Worm (Caenorhabditis elegans) whole organism, young adult: ENCODE measurements around the gene srh-127.

ENCODE experiments used
- F55B11.4 ChIP-seq: sonication (generic microtip); optimal IDR thresholded peaks from 2 replicates; lab custom pipeline; 2016; ENCODE audit warnings: missing compliant biosample characterization, missing genetic modification characterization, borderline replicate concordance; ENCODE audit not compliant: insufficient read depth
- bed-2 ChIP-seq: fragments of 200-800 bp; sonication (Bioruptor generic); IDR thresholded peaks from 2 replicates; pipeline ENCODE4 v1.3.6; 2022; ENCODE audit warnings: missing genetic modification reagents, missing genetic modification characterization, missing compliant biosample characterization
- ceh-58 ChIP-seq: fragments of 200-800 bp; sonication (Bioruptor generic); IDR thresholded peaks from 2 replicates; pipeline ENCODE4 v1.3.6; 2022; ENCODE audit warnings: missing genetic modification characterization, missing compliant biosample characterization
- efl-1 ChIP-seq: fragments of 150-350 bp; optimal IDR thresholded peaks from 2 replicates; lab custom pipeline; 2014; ENCODE audit warnings: missing biosample characterization, missing genetic modification reagents, missing genetic modification characterization
- pha-4 ChIP-seq: fragments of 150-350 bp; sonication (generic microtip); optimal IDR thresholded peaks from 2 replicates; lab custom pipeline; 2014; ENCODE audit warnings: missing biosample characterization, missing genetic modification reagents, missing genetic modification characterization
- snpc-3.4 ChIP-seq: sonication (generic microtip); optimal IDR thresholded peaks from 2 replicates; lab custom pipeline; 2017; ENCODE audit warnings: missing genetic modification characterization, mild to moderate bottlenecking, missing compliant biosample characterization, antibody characterized with exemption, moderate library complexity, missing genotype, missing genetic modification reagents
- sptf-2 ChIP-seq: fragments of 200-800 bp; sonication (Bioruptor generic); optimal IDR thresholded peaks from 2 replicates; lab custom pipeline; 2018; ENCODE audit warnings: mild to moderate bottlenecking, missing genetic modification characterization, missing compliant biosample characterization
- tbx-9 ChIP-seq: sonication (generic microtip); optimal IDR thresholded peaks from 2 replicates; lab custom pipeline; 2016; ENCODE audit warnings: borderline replicate concordance, missing genetic modification characterization, inconsistent platforms, missing compliant biosample characterization

DNA sequence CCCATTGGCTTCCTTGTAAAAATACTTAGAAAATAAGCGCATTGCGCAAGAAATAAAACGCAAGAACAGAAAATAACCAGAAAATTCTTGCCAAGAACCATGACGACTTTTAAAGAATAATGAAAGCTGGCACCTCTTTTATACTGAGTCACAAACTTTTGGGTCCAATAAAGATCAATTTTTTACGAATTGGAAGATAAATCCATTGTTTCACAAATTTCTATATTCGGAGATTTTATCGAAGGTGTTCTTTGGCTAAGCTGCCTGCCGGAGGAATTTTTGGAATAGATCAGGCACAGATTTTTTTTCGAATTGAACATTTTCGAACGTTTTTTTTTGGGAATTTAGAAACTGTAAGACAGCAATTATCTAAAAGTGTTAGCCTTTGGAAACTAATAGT, 19.8 kb downstream of the srh-127 start, which contains the start of gene C31B8.9:
- TF ChIP-seq snpc-3.4: no peak
- no peak for TF ChIP-seq ceh-58 (GFP tag; lab: Robert Waterston, UW)
- TF ChIP-seq F55B11.4 (tag; lab: Kevin White, UChicago): no peak
- no peak for TF ChIP-seq pha-4 (tag; lab: Kevin White, UChicago)
- TF ChIP-seq efl-1: no peak
- TF ChIP-seq tbx-9 (tag; lab: Kevin White, UChicago): no peak
- TF ChIP-seq bed-2: no peak
- no peak for TF ChIP-seq sptf-2 (GFP tag; lab: Kevin White, UChicago)
